Worm (Caenorhabditis elegans) whole organism, L2 larva: ENCODE data around the gene T20D4.12.
"Not testable (repeated sequence)": the region's sequence is repeated elsewhere in the genome, so short reads cannot be mapped to it uniquely, and the experiment has no call there.

Source experiments
- C34F6.9 ChIP-seq: fragments of 150-350 bp; optimal IDR thresholded peaks from 2 replicates; lab custom pipeline; 2014; ENCODE audit warnings: missing biosample characterization, missing genetic modification characterization
- F13H6.1 ChIP-seq: sonication (generic microtip); optimal IDR thresholded peaks from 2 replicates; lab custom pipeline; 2016; ENCODE audit warnings: missing genetic modification characterization, missing compliant biosample characterization
- Y55F3AM.14 ChIP-seq: fragments of 200-800 bp; sonication (Bioruptor generic); optimal IDR thresholded peaks from 2 replicates; lab custom pipeline; 2018; ENCODE audit warnings: mild to moderate bottlenecking, missing genetic modification characterization, missing compliant biosample characterization
- alr-1 ChIP-seq: fragments of 150-350 bp; optimal IDR thresholded peaks from 2 replicates; lab custom pipeline; 2014; ENCODE audit warnings: missing biosample characterization, missing genetic modification characterization
- aly-2 ChIP-seq: fragments of 150-350 bp; optimal IDR thresholded peaks from 2 replicates; lab custom pipeline; 2014; ENCODE audit warnings: missing biosample characterization, missing genetic modification characterization
- ama-1 ChIP-seq: fragments of 150-350 bp; optimal IDR thresholded peaks from 2 replicates; lab custom pipeline; 2018; ENCODE audit warnings: inconsistent platforms
- ceh-16 ChIP-seq: fragments of 150-350 bp; optimal IDR thresholded peaks from 2 replicates; lab custom pipeline; 2014; ENCODE audit warnings: missing biosample characterization, missing genetic modification characterization
- crh-2 ChIP-seq: sonication (generic microtip); optimal IDR thresholded peaks from 2 replicates; lab custom pipeline; 2017; ENCODE audit warnings: missing biosample characterization, missing genetic modification characterization
- dmd-4 ChIP-seq: sonication (generic microtip); optimal IDR thresholded peaks from 2 replicates; lab custom pipeline; 2017; ENCODE audit warnings: missing biosample characterization, missing genetic modification characterization
- egl-27 ChIP-seq: sonication (generic microtip); optimal IDR thresholded peaks from 3 replicates; lab custom pipeline; 2017; ENCODE audit warnings: missing biosample characterization, missing genetic modification reagents, missing genetic modification characterization
- elt-1 ChIP-seq: fragments of 150-350 bp; optimal IDR thresholded peaks from 2 replicates; lab custom pipeline; 2014; ENCODE audit warnings: missing biosample characterization, missing genetic modification characterization
- elt-3 ChIP-seq: sonication (generic microtip); optimal IDR thresholded peaks from 2 replicates; lab custom pipeline; 2017; ENCODE audit warnings: missing biosample characterization, missing genetic modification characterization
- gmeb-1 ChIP-seq: fragments of 150-350 bp; optimal IDR thresholded peaks from 2 replicates; lab custom pipeline; 2014; ENCODE audit warnings: missing biosample characterization, missing genetic modification characterization
- lin-13 ChIP-seq: fragments of 150-350 bp; optimal IDR thresholded peaks from 2 replicates; lab custom pipeline; 2014; ENCODE audit warnings: missing biosample characterization, missing genetic modification reagents, missing genetic modification characterization
- lin-39 ChIP-seq: fragments of 150-350 bp; optimal IDR thresholded peaks from 2 replicates; lab custom pipeline; 2014; ENCODE audit warnings: missing biosample characterization, missing genetic modification reagents, missing genetic modification characterization
- lsy-2 ChIP-seq, 2 experiments: fragments of 150-350 bp in 1 of 2; sonication (generic microtip) in 1 of 2; optimal IDR thresholded peaks; 2 replicates each; lab custom pipeline; 2014 to 2017; ENCODE audit warnings: missing biosample characterization in 2 of 2, missing genetic modification characterization in 2 of 2
- mbf-1 ChIP-seq: sonication (generic microtip); optimal IDR thresholded peaks from 2 replicates; lab custom pipeline; 2017; ENCODE audit warnings: missing biosample characterization, missing genetic modification characterization
- mdl-1 ChIP-seq, 2 experiments: fragments of 150-350 bp in 1 of 2; sonication (generic microtip) in 1 of 2; optimal IDR thresholded peaks; 2 replicates each; lab custom pipeline; 2017; ENCODE audit warnings: missing biosample characterization in 2 of 2, missing genetic modification characterization in 2 of 2
- nhr-10 ChIP-seq: sonication (generic microtip); optimal IDR thresholded peaks from 2 replicates; lab custom pipeline; 2017; ENCODE audit warnings: missing biosample characterization, missing genetic modification characterization
- nhr-11 ChIP-seq: fragments of 150-350 bp; optimal IDR thresholded peaks from 2 replicates; lab custom pipeline; 2014; ENCODE audit warnings: missing biosample characterization, missing genetic modification characterization
- nhr-12 ChIP-seq: fragments of 150-350 bp; optimal IDR thresholded peaks from 2 replicates; lab custom pipeline; 2014; ENCODE audit warnings: missing biosample characterization, missing genetic modification characterization
- nhr-129 ChIP-seq: fragments of 150-350 bp; optimal IDR thresholded peaks from 2 replicates; lab custom pipeline; 2014; ENCODE audit warnings: missing biosample characterization, missing genetic modification characterization
- nhr-23 ChIP-seq: fragments of 150-350 bp; optimal IDR thresholded peaks from 2 replicates; lab custom pipeline; 2014; ENCODE audit warnings: missing biosample characterization, missing genetic modification reagents, missing genetic modification characterization
- nhr-25 ChIP-seq: fragments of 150-350 bp; sonication (generic microtip); optimal IDR thresholded peaks from 3 replicates; lab custom pipeline; 2014; ENCODE audit warnings: missing biosample characterization, missing genetic modification characterization
- nhr-6 ChIP-seq: fragments of 150-350 bp; optimal IDR thresholded peaks from 2 replicates; lab custom pipeline; 2014; ENCODE audit warnings: missing biosample characterization, missing genetic modification characterization
- nhr-77 ChIP-seq: fragments of 150-350 bp; optimal IDR thresholded peaks from 2 replicates; lab custom pipeline; 2014; ENCODE audit warnings: missing biosample characterization, missing genetic modification characterization
- sem-4 ChIP-seq: fragments of 150-350 bp; optimal IDR thresholded peaks from 2 replicates; lab custom pipeline; 2014; ENCODE audit warnings: missing biosample characterization, missing genetic modification reagents, missing genetic modification characterization
- skn-1 ChIP-seq: sonication (generic microtip); optimal IDR thresholded peaks from 2 replicates; lab custom pipeline; 2017; ENCODE audit warnings: missing biosample characterization, missing genetic modification characterization
- sma-3 ChIP-seq: sonication (generic microtip); optimal IDR thresholded peaks from 2 replicates; lab custom pipeline; 2016; ENCODE audit warnings: missing genetic modification reagents, missing genetic modification characterization, missing compliant biosample characterization
- sma-9 ChIP-seq, 2 experiments: fragments of 150-350 bp in 1 of 2; sonication (generic microtip) in 1 of 2; optimal IDR thresholded peaks; 2 replicates each; lab custom pipeline; 2014 to 2016; ENCODE audit warnings: missing genetic modification characterization in 2 of 2, mild to moderate bottlenecking in 1 of 2, missing biosample characterization in 1 of 2, missing compliant biosample characterization in 1 of 2, missing genetic modification reagents in 1 of 2, moderate library complexity in 1 of 2
- snpc-4 ChIP-seq: fragments of 150-350 bp; optimal IDR thresholded peaks from 2 replicates; lab custom pipeline; 2014; ENCODE audit warnings: missing biosample characterization, missing genetic modification characterization
- unc-39 ChIP-seq: fragments of 150-350 bp; optimal IDR thresholded peaks from 2 replicates; lab custom pipeline; 2014; ENCODE audit warnings: missing biosample characterization, missing genetic modification characterization
- unc-55 ChIP-seq: fragments of 150-350 bp; sonication (generic microtip); optimal IDR thresholded peaks from 3 replicates; lab custom pipeline; 2014; ENCODE audit warnings: missing biosample characterization, missing genetic modification reagents, missing genetic modification characterization
- zag-1 ChIP-seq: fragments of 150-350 bp; optimal IDR thresholded peaks from 2 replicates; lab custom pipeline; 2014; ENCODE audit warnings: missing biosample characterization, missing genetic modification characterization
- ztf-1 ChIP-seq: fragments of 200-800 bp; sonication (Bioruptor generic); conservative IDR thresholded peaks from 2 replicates; pipeline ENCODE4 v1.3.6; 2022; ENCODE audit warnings: missing genetic modification characterization, missing compliant biosample characterization
- ztf-11 ChIP-seq: sonication (generic microtip); optimal IDR thresholded peaks from 2 replicates; lab custom pipeline; 2017; ENCODE audit warnings: missing biosample characterization, missing genetic modification characterization

T20D4.12 gene

DNA sequence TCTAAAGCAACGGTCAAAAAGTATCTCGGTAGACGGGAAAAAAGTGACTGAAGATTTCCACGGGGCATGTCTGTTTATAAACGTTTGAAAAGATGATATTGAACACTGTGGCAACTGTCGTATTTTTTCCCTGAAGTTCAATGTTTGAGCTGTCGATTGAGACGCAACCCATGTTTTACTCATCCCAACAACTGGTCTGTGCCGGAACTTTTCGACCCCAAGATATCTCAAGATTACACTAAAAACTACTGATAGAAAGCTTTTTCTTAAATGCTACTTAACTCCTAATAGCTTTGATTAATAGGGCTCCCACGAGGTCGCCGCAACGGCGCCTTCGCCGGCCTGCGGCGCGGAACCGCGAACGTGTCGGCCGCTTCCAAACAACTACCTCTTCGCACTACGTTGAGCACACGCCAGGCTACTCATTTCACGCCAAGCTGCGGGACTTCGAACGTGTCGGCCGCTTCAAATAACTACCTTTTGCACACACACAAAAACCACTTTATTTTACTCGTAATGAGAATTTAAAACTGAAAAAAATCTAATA is 2.1 kb upstream of the T20D4.12 start, which contains the start of gene T20D4.15:
T20D4.15 (minus strand) TSS at position 51 of the 547 bp plus-strand sequence.
- TF ChIP-seq ama-1 (lab: Kevin White, UChicago) (no peak), sma-9 (GFP tag; optimal IDR thresholded peaks at IDR 0.05; lab: Kevin White, UChicago) (peak; percentile 66), sma-9 (tag; optimal IDR thresholded peaks at IDR 0.05; lab: Kevin White, UChicago) (no peak)

DNA sequence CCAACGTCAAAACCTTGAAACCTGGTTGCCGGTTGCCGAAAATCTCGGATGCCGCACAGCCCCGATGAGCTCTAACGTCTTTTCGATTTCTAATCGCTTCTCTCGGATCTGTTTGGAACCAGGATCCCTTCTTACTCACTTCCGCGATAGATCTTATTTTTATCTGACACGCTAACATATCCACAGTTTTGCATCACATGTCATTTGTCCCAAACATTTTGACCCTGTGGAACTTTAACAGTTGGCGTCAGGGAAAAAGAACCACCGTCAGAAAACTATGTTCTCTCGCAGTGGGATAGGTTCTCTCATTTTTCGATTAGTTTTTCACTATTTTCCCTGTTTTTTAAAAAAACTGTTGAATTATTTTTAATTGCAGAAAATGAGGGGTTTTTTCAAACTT is 1.4 kb downstream of the T20D4.12 start, which contains the start of gene T20D4.11:
T20D4.11 (plus strand) TSS at position 377 of the 400 bp plus-strand sequence.
- TF ChIP-seq lsy-2 (tag; optimal IDR thresholded peaks at IDR 0.05; lab: Kevin White, UChicago) (peak in 1 of 2 experiments; percentile 32), C34F6.9 (tag; lab: Kevin White, UChicago) (peak; percentile 0), sma-9 (GFP tag; optimal IDR thresholded peaks at IDR 0.05; lab: Kevin White, UChicago) (peak; percentile 77), sma-9 (tag; optimal IDR thresholded peaks at IDR 0.05; lab: Kevin White, UChicago) (no peak), alr-1 (tag; lab: Kevin White, UChicago) (no peak), nhr-6 (tag; lab: Kevin White, UChicago) (no peak), nhr-11 (no peak), skn-1 (tag; lab: Kevin White, UChicago) (no peak), sma-3 (no peak), mdl-1 (tag; optimal IDR thresholded peaks at IDR 0.05; lab: Kevin White, UChicago) (no peak), ztf-11 (no peak)

DNA sequence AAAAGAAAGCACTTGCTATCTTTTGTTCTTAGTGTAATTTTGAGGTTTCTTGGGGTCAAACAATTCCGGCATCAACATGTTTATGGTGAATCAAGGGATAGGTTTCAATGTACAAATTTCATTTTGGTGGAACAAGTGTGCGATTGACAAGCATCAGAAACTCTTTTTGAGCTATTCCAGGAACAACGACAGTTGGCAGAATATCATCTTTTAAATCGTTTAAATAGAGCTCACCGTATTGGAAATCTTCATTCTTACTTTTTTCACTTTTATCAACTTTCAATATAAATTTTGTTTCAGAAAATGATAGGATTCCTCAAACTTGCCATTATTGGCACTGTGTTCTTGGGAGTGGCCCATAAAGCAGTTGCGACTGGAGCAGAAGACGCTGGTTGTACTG is 3.1 kb downstream of the T20D4.12 start, which contains the start of gene T20D4.10:
T20D4.10 (plus strand) TSS at position 301 of the 400 bp plus-strand sequence.
- TF ChIP-seq F13H6.1 (tag; lab: Kevin White, UChicago); nhr-23; sma-3: not testable (repeated sequence)

DNA sequence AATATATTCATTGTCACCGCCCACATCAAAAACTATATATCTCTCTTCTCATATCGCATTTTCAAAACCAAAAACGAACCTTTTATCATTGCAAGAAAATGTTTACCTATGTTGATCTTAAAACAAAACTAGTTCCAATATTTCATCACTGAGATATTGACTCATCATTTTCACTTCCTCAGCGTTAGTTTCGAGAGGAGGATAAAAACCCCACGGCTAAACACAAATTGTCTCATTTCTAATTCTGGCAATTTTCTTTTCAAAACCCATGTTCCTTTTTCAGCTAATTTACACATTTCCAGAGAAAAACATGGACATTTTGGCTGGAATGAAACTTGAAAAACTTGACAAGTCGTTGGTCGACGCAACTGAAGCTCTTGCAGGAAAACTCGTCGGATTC is 11.7 kb downstream of the T20D4.12 start, which contains the start of gene T20D4.7:
T20D4.7 (plus strand) TSS at position 301 of the 400 bp plus-strand sequence.
- TF ChIP-seq mdl-1 (tag; optimal IDR thresholded peaks at IDR 0.05; lab: Kevin White, UChicago), result no peak
- no peak for TF ChIP-seq nhr-11
- no peak for TF ChIP-seq F13H6.1 (tag; lab: Kevin White, UChicago)
- TF ChIP-seq dmd-4 (tag; lab: Kevin White, UChicago), result no peak

DNA sequence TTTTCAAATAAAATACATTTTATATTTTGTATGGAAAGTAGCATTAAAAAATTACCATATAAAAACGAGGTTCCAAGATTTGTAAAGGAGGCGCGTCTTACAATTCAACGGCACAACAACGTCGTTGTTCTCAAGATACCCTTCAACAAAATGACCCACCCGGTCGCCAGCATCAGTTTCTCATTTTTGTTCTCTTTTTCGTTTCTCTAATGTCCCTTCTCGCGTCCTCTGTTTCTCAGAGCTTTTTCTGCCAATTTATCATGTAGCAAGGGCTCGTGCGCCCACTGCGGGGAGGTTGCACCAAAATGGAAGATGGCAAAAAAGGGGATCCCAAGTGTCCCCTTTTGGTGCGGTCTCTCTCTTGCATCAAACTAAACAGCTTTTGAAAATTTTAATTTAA is 12.6 kb downstream of the T20D4.12 start:
- TF ChIP-seq nhr-25 (no peak), zag-1 (peak; percentile 33), lin-39 (tag; lab: Kevin White, UChicago) (no peak), nhr-10 (tag; lab: Kevin White, UChicago) (no peak)

DNA sequence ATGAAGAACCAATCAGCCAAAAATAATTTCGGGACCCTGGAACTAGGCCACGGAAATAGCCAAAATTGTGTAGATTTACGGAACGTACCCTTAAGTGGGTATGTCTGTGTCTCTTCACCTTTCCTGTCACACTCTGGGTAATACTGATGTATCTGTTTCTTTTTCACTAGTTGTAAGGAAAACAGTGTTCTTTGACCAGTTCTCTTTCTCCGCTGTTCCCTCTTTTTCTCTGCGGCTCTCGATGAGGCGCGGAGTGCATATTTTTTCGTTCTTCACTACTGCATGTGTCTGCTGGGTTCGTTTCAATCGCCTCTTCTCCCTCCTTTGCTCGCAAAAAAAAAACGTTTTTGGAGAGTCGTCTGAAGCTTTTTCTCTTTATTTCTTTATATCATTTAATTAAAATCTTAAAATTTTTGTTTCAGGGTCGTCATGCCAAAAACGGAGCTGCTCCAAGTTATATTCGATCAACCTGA is 13.3 kb downstream of the T20D4.12 start, which contains the start of gene arrd-22:
arrd-22 (plus strand) TSS at position 423 of the 473 bp plus-strand sequence.
- no peak for TF ChIP-seq ama-1 (lab: Kevin White, UChicago)
- no peak for TF ChIP-seq unc-39 (tag; lab: Kevin White, UChicago)
- TF ChIP-seq dmd-4 (tag; lab: Kevin White, UChicago), result no peak
- TF ChIP-seq sem-4 (tag; lab: Kevin White, UChicago), result no peak
- no peak for TF ChIP-seq ztf-1 (GFP tag; lab: Robert Waterston, UW)
- no peak for TF ChIP-seq ceh-16 (tag; lab: Kevin White, UChicago)
- no peak for TF ChIP-seq aly-2 (tag; lab: Kevin White, UChicago)
- TF ChIP-seq gmeb-1 (tag; lab: Kevin White, UChicago), result no peak
- no peak for TF ChIP-seq ztf-11
- no peak for TF ChIP-seq zag-1
- TF ChIP-seq nhr-12, result no peak
- TF ChIP-seq alr-1 (tag; lab: Kevin White, UChicago), result no peak
- no peak for TF ChIP-seq crh-2
- no peak for TF ChIP-seq nhr-77 (tag; lab: Kevin White, UChicago)
- no peak for TF ChIP-seq skn-1 (tag; lab: Kevin White, UChicago)
- TF ChIP-seq mdl-1 (tag; optimal IDR thresholded peaks at IDR 0.05; lab: Kevin White, UChicago), result peak in 1 of 2 experiments; percentile 25
- TF ChIP-seq Y55F3AM.14 (GFP tag; lab: Kevin White, UChicago), result no peak
- TF ChIP-seq nhr-23, result no peak
- TF ChIP-seq mbf-1 (tag; lab: Kevin White, UChicago), result no peak
- TF ChIP-seq elt-3 (tag; lab: Kevin White, UChicago), result no peak
- TF ChIP-seq snpc-4, result no peak
- no peak for TF ChIP-seq lsy-2 (tag; optimal IDR thresholded peaks at IDR 0.05; lab: Kevin White, UChicago)
- no peak for TF ChIP-seq lin-13
- peak; percentile 8 for TF ChIP-seq egl-27 (tag; lab: Kevin White, UChicago)
- no peak for TF ChIP-seq nhr-129 (tag; lab: Kevin White, UChicago)
- TF ChIP-seq sma-9 (GFP tag; optimal IDR thresholded peaks at IDR 0.05; lab: Kevin White, UChicago), result peak; percentile 95
- no peak for TF ChIP-seq sma-9 (tag; optimal IDR thresholded peaks at IDR 0.05; lab: Kevin White, UChicago)
- TF ChIP-seq lin-39 (tag; lab: Kevin White, UChicago), result no peak
- TF ChIP-seq nhr-6 (tag; lab: Kevin White, UChicago), result no peak
- peak; percentile 24 for TF ChIP-seq unc-55 (GFP tag; lab: Kevin White, UChicago)
- no peak for TF ChIP-seq C34F6.9 (tag; lab: Kevin White, UChicago)
- no peak for TF ChIP-seq elt-1 (tag; lab: Kevin White, UChicago)
- no peak for TF ChIP-seq nhr-11
- no peak for TF ChIP-seq nhr-25
